Worm (Caenorhabditis elegans) whole organism, young adult: ENCODE data around the gene bca-1.

Experiments
- B0019.2 ChIP-seq: fragments of 200-800 bp; sonication (Bioruptor generic); conservative IDR thresholded peaks from 2 replicates; pipeline ENCODE4 v1.3.6; 2022; ENCODE audit warnings: missing genetic modification reagents, missing genetic modification characterization, missing compliant biosample characterization
- B0261.1 ChIP-seq: sonication (generic microtip); optimal IDR thresholded peaks from 2 replicates; lab custom pipeline; 2016; ENCODE audit warnings: mild to moderate bottlenecking, missing genetic modification characterization, moderate library complexity, missing compliant biosample characterization
- C06A6.2 ChIP-seq: fragments of 200-800 bp; sonication (Bioruptor generic); conservative IDR thresholded peaks from 2 replicates; pipeline ENCODE4 v1.3.6; 2022; ENCODE audit warnings: missing genetic modification characterization, missing compliant biosample characterization
- D2030.7 ChIP-seq: fragments of 200-800 bp; sonication (Bioruptor generic); IDR thresholded peaks from 2 replicates; pipeline ENCODE4 v1.3.6; 2022; ENCODE audit warnings: missing genetic modification reagents, missing genetic modification characterization, missing compliant biosample characterization
- F10E7.11 ChIP-seq: sonication (generic microtip); optimal IDR thresholded peaks from 2 replicates; lab custom pipeline; 2017; ENCODE audit warnings: mild to moderate bottlenecking, missing genetic modification characterization, moderate library complexity, missing compliant biosample characterization
- F22D6.2 ChIP-seq: sonication (generic microtip); optimal IDR thresholded peaks from 2 replicates; lab custom pipeline; 2016; ENCODE audit warnings: mild to moderate bottlenecking, missing genetic modification characterization, missing compliant biosample characterization
- F39B2.1 ChIP-seq: fragments of 200-800 bp; sonication (Bioruptor generic); IDR thresholded peaks from 2 replicates; pipeline ENCODE4 v1.3.6; 2022; ENCODE audit warnings: missing genetic modification reagents, missing genetic modification characterization, missing compliant biosample characterization
- F49E8.2 ChIP-seq: sonication (generic microtip); optimal IDR thresholded peaks from 3 replicates; lab custom pipeline; 2017; ENCODE audit warnings: missing genetic modification characterization, mild to moderate bottlenecking, missing compliant biosample characterization, antibody characterized with exemption, moderate library complexity; ENCODE audit not compliant: insufficient read depth
- Y53G8AR.9 ChIP-seq: fragments of 200-800 bp; sonication (Bioruptor generic); conservative IDR thresholded peaks from 2 replicates; pipeline ENCODE4 v1.3.6; 2022; ENCODE audit warnings: missing genetic modification reagents, missing genetic modification characterization, missing compliant biosample characterization
- Y67H2A.10 ChIP-seq: fragments of 200-800 bp; sonication (Bioruptor generic); conservative IDR thresholded peaks from 2 replicates; pipeline ENCODE4 v1.3.6; 2022; ENCODE audit warnings: missing genetic modification reagents, missing genetic modification characterization, missing compliant biosample characterization
- Y79H2A.3 ChIP-seq: fragments of 200-800 bp; sonication (Bioruptor generic); conservative IDR thresholded peaks from 2 replicates; pipeline ENCODE4 v1.3.6; 2022; ENCODE audit warnings: missing genetic modification reagents, missing genetic modification characterization, missing compliant biosample characterization
- ZK185.1 ChIP-seq: sonication (generic microtip); optimal IDR thresholded peaks from 2 replicates; lab custom pipeline; 2016; ENCODE audit warnings: mild to moderate bottlenecking, missing genetic modification characterization, missing compliant biosample characterization; ENCODE audit not compliant: poor library complexity, severe bottlenecking
- bed-1 ChIP-seq: fragments of 200-800 bp; sonication (Bioruptor generic); IDR thresholded peaks from 2 replicates; pipeline ENCODE4 v1.3.6; 2022; ENCODE audit warnings: missing genetic modification reagents, missing genetic modification characterization, missing compliant biosample characterization
- bed-2 ChIP-seq: fragments of 200-800 bp; sonication (Bioruptor generic); IDR thresholded peaks from 2 replicates; pipeline ENCODE4 v1.3.6; 2022; ENCODE audit warnings: missing genetic modification reagents, missing genetic modification characterization, missing compliant biosample characterization
- cebp-1 ChIP-seq, 2 experiments: fragments of 200-800 bp in 1 of 2; sonication (Bioruptor generic) in 1 of 2; sonication (generic microtip) in 1 of 2; IDR thresholded peaks in 1 of 2; optimal IDR thresholded peaks in 1 of 2; 2 replicates each; pipeline versions ENCODE4 v1.3.6 to Lab custom; 2017 to 2022; ENCODE audit warnings: missing compliant biosample characterization in 2 of 2, missing genetic modification characterization in 2 of 2, mild to moderate bottlenecking in 1 of 2, missing genetic modification reagents in 1 of 2, moderate library complexity in 1 of 2
- cebp-2 ChIP-seq: fragments of 200-800 bp; sonication (Bioruptor generic); IDR thresholded peaks from 2 replicates; pipeline ENCODE4 v1.3.6; 2022; ENCODE audit warnings: missing genetic modification characterization, missing compliant biosample characterization
- ceh-91 ChIP-seq: fragments of 200-800 bp; sonication (Bioruptor generic); IDR thresholded peaks from 2 replicates; pipeline ENCODE4 v1.3.6; 2022; ENCODE audit warnings: missing genetic modification reagents, missing genetic modification characterization, missing compliant biosample characterization
- dox-1 ChIP-seq: fragments of 200-800 bp; sonication (Bioruptor generic); IDR thresholded peaks from 2 replicates; pipeline ENCODE4 v1.3.6; 2022; ENCODE audit warnings: missing genetic modification reagents, missing genetic modification characterization, missing compliant biosample characterization
- egl-18 ChIP-seq: fragments of 200-800 bp; sonication (Bioruptor generic); IDR thresholded peaks from 2 replicates; pipeline ENCODE4 v1.3.6; 2022; ENCODE audit warnings: missing genetic modification reagents, missing genetic modification characterization, missing compliant biosample characterization
- egl-44 ChIP-seq: fragments of 200-800 bp; sonication (Bioruptor generic); IDR thresholded peaks from 2 replicates; pipeline ENCODE4 v1.3.6; 2022; ENCODE audit warnings: missing genetic modification reagents, missing genetic modification characterization, missing compliant biosample characterization
- ets-4 ChIP-seq: fragments of 200-800 bp; sonication (Bioruptor generic); optimal IDR thresholded peaks from 2 replicates; lab custom pipeline; 2018; ENCODE audit warnings: mild to moderate bottlenecking, missing genetic modification characterization, missing compliant biosample characterization
- gei-17 ChIP-seq: fragments of 200-800 bp; sonication (Bioruptor generic); optimal IDR thresholded peaks from 2 replicates; lab custom pipeline; 2018; ENCODE audit warnings: mild to moderate bottlenecking, missing genetic modification characterization, missing compliant biosample characterization
- hrde-1 ChIP-seq: sonication (generic microtip); optimal IDR thresholded peaks from 2 replicates; lab custom pipeline; 2016; ENCODE audit warnings: missing genetic modification characterization, mild to moderate bottlenecking, missing compliant biosample characterization, moderate library complexity, missing genotype, missing genetic modification reagents, borderline replicate concordance
- lag-1 ChIP-seq: fragments of 200-800 bp; sonication (Bioruptor generic); IDR thresholded peaks from 2 replicates; pipeline ENCODE4 v1.3.6; 2022; ENCODE audit warnings: missing genetic modification reagents, missing genetic modification characterization, missing compliant biosample characterization
- lin-40 ChIP-seq: sonication (generic microtip); optimal IDR thresholded peaks from 2 replicates; lab custom pipeline; 2016; ENCODE audit warnings: missing genetic modification characterization, mild to moderate bottlenecking, missing compliant biosample characterization, missing genotype, missing genetic modification reagents
- lin-54 ChIP-seq: fragments of 200-800 bp; sonication (Bioruptor generic); optimal IDR thresholded peaks from 2 replicates; lab custom pipeline; 2018; ENCODE audit warnings: mild to moderate bottlenecking, missing genetic modification characterization, missing compliant biosample characterization
- lsl-1 ChIP-seq: fragments of 200-800 bp; sonication (Bioruptor generic); optimal IDR thresholded peaks from 2 replicates; lab custom pipeline; 2018; ENCODE audit warnings: mild to moderate bottlenecking, missing genetic modification characterization, moderate library complexity, missing compliant biosample characterization
- lsy-27 ChIP-seq: sonication (generic microtip); optimal IDR thresholded peaks from 2 replicates; lab custom pipeline; 2017; ENCODE audit warnings: missing genetic modification characterization, mild to moderate bottlenecking, missing compliant biosample characterization, antibody characterized with exemption, missing genotype, borderline replicate concordance; ENCODE audit not compliant: insufficient read depth
- madf-10 ChIP-seq: sonication (generic microtip); optimal IDR thresholded peaks from 2 replicates; lab custom pipeline; 2016; ENCODE audit warnings: mild to moderate bottlenecking, missing genetic modification characterization, missing compliant biosample characterization
- madf-6 ChIP-seq: fragments of 200-800 bp; sonication (Bioruptor generic); IDR thresholded peaks from 2 replicates; pipeline ENCODE4 v1.3.6; 2022; ENCODE audit warnings: missing genetic modification reagents, missing genetic modification characterization, missing compliant biosample characterization
- nfya-2 ChIP-seq: fragments of 200-800 bp; sonication (Bioruptor generic); IDR thresholded peaks from 2 replicates; pipeline ENCODE4 v1.3.6; 2022; ENCODE audit warnings: missing genetic modification reagents, missing genetic modification characterization, missing compliant biosample characterization
- nhr-120 ChIP-seq: fragments of 200-800 bp; sonication (Bioruptor generic); IDR thresholded peaks from 2 replicates; pipeline ENCODE4 v1.3.6; 2022; ENCODE audit warnings: missing genetic modification characterization, missing compliant biosample characterization
- nhr-80 ChIP-seq: sonication (generic microtip); optimal IDR thresholded peaks from 2 replicates; lab custom pipeline; 2016; ENCODE audit warnings: missing genetic modification characterization, missing compliant biosample characterization
- pbrm-1 ChIP-seq: fragments of 200-800 bp; sonication (Bioruptor generic); IDR thresholded peaks from 2 replicates; pipeline ENCODE4 v1.3.6; 2022; ENCODE audit warnings: missing genetic modification reagents, missing genetic modification characterization, missing compliant biosample characterization
- rcor-1 ChIP-seq: fragments of 200-800 bp; sonication (Bioruptor generic); IDR thresholded peaks from 2 replicates; pipeline ENCODE4 v1.3.6; 2022; ENCODE audit warnings: missing genetic modification reagents, missing genetic modification characterization, missing compliant biosample characterization
- repo-1 ChIP-seq: sonication (generic microtip); optimal IDR thresholded peaks from 2 replicates; lab custom pipeline; 2017; ENCODE audit warnings: mild to moderate bottlenecking, missing genetic modification characterization, missing compliant biosample characterization
- rpc-1 ChIP-seq, 2 experiments: fragments of 150-350 bp in 1 of 2; sonication (generic microtip) in 1 of 2; optimal IDR thresholded peaks; 2 replicates each; lab custom pipeline; 2014 to 2018; ENCODE audit warnings: missing biosample characterization in 1 of 2, missing genetic modification characterization in 1 of 2, missing genetic modification reagents in 1 of 2, missing genotype in 1 of 2
- sptf-2 ChIP-seq: fragments of 200-800 bp; sonication (Bioruptor generic); optimal IDR thresholded peaks from 2 replicates; lab custom pipeline; 2018; ENCODE audit warnings: mild to moderate bottlenecking, missing genetic modification characterization, missing compliant biosample characterization
- tlf-1 ChIP-seq: fragments of 200-800 bp; sonication (Bioruptor generic); optimal IDR thresholded peaks from 2 replicates; lab custom pipeline; 2018; ENCODE audit warnings: mild to moderate bottlenecking, missing genetic modification characterization, missing compliant biosample characterization
- xnd-1 ChIP-seq: sonication (generic microtip); optimal IDR thresholded peaks from 2 replicates; lab custom pipeline; 2016; ENCODE audit warnings: missing genotype, missing genetic modification reagents, missing genetic modification characterization, missing compliant biosample characterization
- zim-3 ChIP-seq: sonication (generic microtip); optimal IDR thresholded peaks from 2 replicates; lab custom pipeline; 2017; ENCODE audit warnings: mild to moderate bottlenecking, missing genetic modification characterization, moderate library complexity, missing compliant biosample characterization
- ztf-26 ChIP-seq: sonication (generic microtip); optimal IDR thresholded peaks from 2 replicates; lab custom pipeline; 2017; ENCODE audit warnings: missing genetic modification characterization, missing compliant biosample characterization
- ztf-3 ChIP-seq: fragments of 200-800 bp; sonication (Bioruptor generic); optimal IDR thresholded peaks from 2 replicates; lab custom pipeline; 2018; ENCODE audit warnings: mild to moderate bottlenecking, missing genetic modification characterization, missing compliant biosample characterization

Gene bca-1

ce11 chrX:6204696-6205232 is at the start of gene bca-1:
bca-1 (minus strand) TSS chrX:6204746.
- TF ChIP-seq cebp-1 (GFP tag; IDR thresholded peaks at IDR 0.05; lab: Robert Waterston, UW) (no peak), cebp-1 (tag; optimal IDR thresholded peaks at IDR 0.05; lab: Kevin White, UChicago) (peak; percentile 11), nhr-80 (peak; percentile 52), ztf-26 (tag; lab: Kevin White, UChicago) (peak; percentile 55), lin-40 (tag; lab: Kevin White, UChicago) (peak; percentile 56), Y67H2A.10 (GFP tag; lab: Robert Waterston, UW) (no peak)

- TF ChIP-seq zim-3 (tag; lab: Kevin White, UChicago): peak; percentile 10
- no peak for TF ChIP-seq pbrm-1 (GFP tag; lab: Robert Waterston, UW)
- TF ChIP-seq D2030.7 (GFP tag; lab: Robert Waterston, UW): no peak
- TF ChIP-seq hrde-1 (tag; lab: Kevin White, UChicago): no peak
- TF ChIP-seq nhr-120: no peak
- TF ChIP-seq rcor-1 (GFP tag; lab: Robert Waterston, UW): no peak; the same call in 1 of the 2 replicates
- TF ChIP-seq rpc-1 (optimal IDR thresholded peaks at IDR 0.05; lab: Kevin White, UChicago): no peak
- TF ChIP-seq rpc-1 (tag; optimal IDR thresholded peaks at IDR 0.05; lab: Kevin White, UChicago): no peak
- TF ChIP-seq lsl-1 (GFP tag; lab: Kevin White, UChicago): no peak
- TF ChIP-seq bed-1 (GFP tag; lab: Robert Waterston, UW): no peak
- no peak for TF ChIP-seq madf-10 (tag; lab: Kevin White, UChicago)
- TF ChIP-seq nhr-80: peak; percentile 61
- no peak for TF ChIP-seq ceh-91
- TF ChIP-seq Y67H2A.10 (GFP tag; lab: Robert Waterston, UW): no peak
- no peak for TF ChIP-seq bed-2 (GFP tag; lab: Robert Waterston, UW)
- TF ChIP-seq madf-6: peak; percentile 42; the same call in 1 of the 2 replicates
- TF ChIP-seq egl-44 (GFP tag; lab: Robert Waterston, UW): peak; percentile 62; the same call in 1 of the 2 replicates
- peak; percentile 46; the same call in 1 of the 2 replicates for TF ChIP-seq Y79H2A.3
- TF ChIP-seq F10E7.11 (tag; lab: Kevin White, UChicago): peak; percentile 32
- peak; percentile 20 for TF ChIP-seq ets-4 (GFP tag; lab: Kevin White, UChicago)
- no peak for TF ChIP-seq egl-18 (GFP tag; lab: Robert Waterston, UW)
- no peak for TF ChIP-seq cebp-2
- TF ChIP-seq lin-54 (GFP tag; lab: Kevin White, UChicago): peak; percentile 48
- TF ChIP-seq ztf-3 (GFP tag; lab: Kevin White, UChicago): peak; percentile 55
- peak; percentile 11; the same call in 1 of the 2 replicates for TF ChIP-seq dox-1
- peak; percentile 42 for TF ChIP-seq F22D6.2 (tag; lab: Kevin White, UChicago)
- TF ChIP-seq ZK185.1 (tag; lab: Kevin White, UChicago): peak; percentile 40
- TF ChIP-seq B0019.2 (GFP tag; lab: Robert Waterston, UW): no peak
- no peak for TF ChIP-seq lag-1 (GFP tag; lab: Robert Waterston, UW)
- peak; percentile 75 for TF ChIP-seq repo-1 (tag; lab: Kevin White, UChicago)
- no peak for TF ChIP-seq F39B2.1 (GFP tag; lab: Robert Waterston, UW)
- peak; percentile 85 for TF ChIP-seq Y53G8AR.9 (GFP tag; lab: Robert Waterston, UW)
- TF ChIP-seq B0261.1 (tag; lab: Kevin White, UChicago): no peak
- TF ChIP-seq sptf-2 (GFP tag; lab: Kevin White, UChicago): no peak
- TF ChIP-seq xnd-1 (tag; lab: Kevin White, UChicago): no peak
- 0 out of 2 replicates have a peak, but pooled peaks have one; percentile 31 for TF ChIP-seq nfya-2 (GFP tag; lab: Robert Waterston, UW)
- TF ChIP-seq F49E8.2 (tag; lab: Kevin White, UChicago): no peak
- no peak for TF ChIP-seq lsy-27
- peak; percentile 8 for TF ChIP-seq tlf-1 (GFP tag; lab: Kevin White, UChicago)
- no peak for TF ChIP-seq gei-17 (GFP tag; lab: Kevin White, UChicago)
- peak; percentile 47 for TF ChIP-seq C06A6.2 (GFP tag; lab: Robert Waterston, UW)
Observed at ce11 chrX:6253899-6254670, 49.5 kb upstream of the bca-1 start.
